Fruit fly (Drosophila melanogaster): ENCODE results near the gene CG9147.

The CG9147 gene

DNA sequence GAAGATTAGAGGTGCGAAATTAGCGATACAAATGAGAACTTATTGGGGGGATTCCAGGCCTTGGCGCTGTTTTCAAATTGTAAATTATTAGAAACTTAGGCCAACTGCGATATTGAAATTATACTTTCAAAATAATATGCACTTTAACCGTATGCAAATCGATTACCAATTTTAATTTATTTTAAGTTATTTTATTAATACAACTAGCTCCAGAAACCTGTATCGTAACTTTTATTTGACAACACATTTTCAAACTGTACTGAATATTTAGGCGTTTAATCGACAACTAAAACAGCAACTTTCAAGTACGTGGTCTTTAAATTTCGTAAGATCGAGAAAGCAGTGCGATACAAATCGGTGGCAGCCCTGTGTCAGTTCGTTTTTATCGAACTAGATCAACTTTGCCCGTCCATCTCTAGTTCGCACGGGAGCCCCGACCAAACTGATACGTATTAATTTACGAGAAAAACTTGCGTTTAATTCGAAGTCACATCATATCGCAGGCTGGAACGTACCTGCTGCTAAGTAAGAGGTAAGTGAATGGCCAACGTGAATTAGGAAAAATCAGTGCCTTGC, 4.9 kb downstream of the CG9147 start, which contains the start of the genes CG9154 and Kr-h2 (continued):
- TF ChIP-seq chinmo (GFP tag; IDR thresholded peaks at IDR 0.05; ENCODE audit: partially characterized antibody) (peak; percentile 23; the same call in 1 of the 4 replicates), dmrt11E (tag; optimal IDR thresholded peaks at IDR 0.05) (peak; percentile 11), Dip3 (GFP tag; optimal IDR thresholded peaks at IDR 0.05) (peak; percentile 7), row (GFP tag; IDR thresholded peaks at IDR 0.05) (peak; percentile 71), trem (tag; optimal IDR thresholded peaks at IDR 0.05) (peak; percentile 73), pzg (GFP tag; optimal IDR thresholded peaks at IDR 0.05) (peak; percentile 87), Ets65A (GFP tag) (peak; percentile 94), CG17186 (GFP tag; optimal IDR thresholded peaks at IDR 0.05) (peak; percentile 42), Nf-YB (GFP tag; optimal IDR thresholded peaks at IDR 0.05) (no peak), CG9932 (GFP tag; IDR thresholded peaks at IDR 0.05) (peak; percentile 60), Ets97D (GFP tag; optimal IDR thresholded peaks at IDR 0.05) (peak; percentile 78), Usf (GFP tag; optimal IDR thresholded peaks at IDR 0.05) (peak; percentile 3), Bgb (GFP tag; IDR thresholded peaks at IDR 0.05; ENCODE audit: partially characterized antibody) (peak; percentile 73), ind (GFP tag; optimal IDR thresholded peaks at IDR 0.05) (no peak), CG2129 (GFP tag; IDR thresholded peaks at IDR 0.05; ENCODE audit: partially characterized antibody) (peak; percentile 32; the same call in 1 of the 2 replicates), unpg (GFP tag; optimal IDR thresholded peaks at IDR 0.05) (peak; percentile 1), Fer1 (GFP tag; optimal IDR thresholded peaks at IDR 0.05) (peak; percentile 5), wek (GFP tag; optimal IDR thresholded peaks at IDR 0.05) (peak; percentile 95), Blimp-1 (GFP tag; optimal IDR thresholded peaks at IDR 0.05) (peak; percentile 0), CG16813 (GFP tag; IDR thresholded peaks at IDR 0.05; ENCODE audit: partially characterized antibody) (peak; percentile 73), CG17829 (tag; optimal IDR thresholded peaks at IDR 0.05) (peak; percentile 64), Deaf1 (tag; optimal IDR thresholded peaks at IDR 0.05) (peak; percentile 33), CG15601 (tag; optimal IDR thresholded peaks at IDR 0.05) (peak; percentile 48), CG12942 (GFP tag; optimal IDR thresholded peaks at IDR 0.05) (no peak), MBD-R2 (GFP tag; IDR thresholded peaks at IDR 0.05) (peak; percentile 37; the same call in 1 of the 2 replicates), hb (GFP tag; IDR thresholded peaks at IDR 0.05; ENCODE audit: partially characterized antibody) (peak; percentile 59; the same call in 1 of the 3 replicates), exex (tag; optimal IDR thresholded peaks at IDR 0.05) (peak; percentile 28), MTF-1 (GFP tag; optimal IDR thresholded peaks at IDR 0.05; ENCODE audit: borderline replicate concordance) (no peak), gsb-n (tag; optimal IDR thresholded peaks at IDR 0.05) (no peak), emc (GFP tag; optimal IDR thresholded peaks at IDR 0.05) (no peak), CG2120 (GFP tag; optimal IDR thresholded peaks at IDR 0.05) (peak; percentile 70), btn (GFP tag; optimal IDR thresholded peaks at IDR 0.05) (no peak), dm (GFP tag; optimal IDR thresholded peaks at IDR 0.05) (peak; percentile 26), bowl (GFP tag; IDR thresholded peaks at IDR 0.05) (no peak), Nf-YC (tag; optimal IDR thresholded peaks at IDR 0.05) (peak; percentile 59), Xbp1 (GFP tag; optimal IDR thresholded peaks at IDR 0.05) (peak; percentile 81), Max (GFP tag; optimal IDR thresholded peaks at IDR 0.05) (peak; percentile 14), CG10543 (GFP tag; optimal IDR thresholded peaks at IDR 0.05) (peak; percentile 62), Taf1 (GFP tag; IDR thresholded peaks at IDR 0.05) (no peak), stc (GFP tag; IDR thresholded peaks at IDR 0.05) (no peak), CG17802 (tag; optimal IDR thresholded peaks at IDR 0.05) (peak; percentile 11), zen (tag; optimal IDR thresholded peaks at IDR 0.05) (peak; percentile 34), CG15269 (tag; optimal IDR thresholded peaks at IDR 0.05) (peak; percentile 33), shn (GFP tag; optimal IDR thresholded peaks at IDR 0.05) (peak; percentile 25), CG30403 (GFP tag; optimal IDR thresholded peaks at IDR 0.05) (peak; percentile 48), CG11085 (GFP tag; IDR thresholded peaks at IDR 0.05) (no peak), Opbp (GFP tag; IDR thresholded peaks at IDR 0.05; ENCODE audit: partially characterized antibody) (peak; percentile 77), Meics (GFP tag; optimal IDR thresholded peaks at IDR 0.05) (peak; percentile 32), CG2712 (tag; optimal IDR thresholded peaks at IDR 0.05) (peak; percentile 50)

All from whole organism, embryonic.